Worm (Caenorhabditis elegans) whole organism, L4/young adult: ENCODE measurements around the gene crls-1.

Experiments
- W03F9.2 ChIP-seq: fragments of 150-350 bp; optimal IDR thresholded peaks from 2 replicates; lab custom pipeline; 2014; ENCODE audit warnings: missing biosample characterization, missing genetic modification characterization
- dao-5 ChIP-seq: sonication (generic microtip); optimal IDR thresholded peaks from 2 replicates; lab custom pipeline; 2016; ENCODE audit warnings: missing genotype, missing genetic modification characterization, moderate library complexity, missing compliant biosample characterization
- him-1 ChIP-seq: sonication (generic microtip); optimal IDR thresholded peaks from 2 replicates; lab custom pipeline; 2016; ENCODE audit warnings: missing genotype, missing genetic modification reagents, missing genetic modification characterization, missing compliant biosample characterization

crls-1 gene

DNA sequence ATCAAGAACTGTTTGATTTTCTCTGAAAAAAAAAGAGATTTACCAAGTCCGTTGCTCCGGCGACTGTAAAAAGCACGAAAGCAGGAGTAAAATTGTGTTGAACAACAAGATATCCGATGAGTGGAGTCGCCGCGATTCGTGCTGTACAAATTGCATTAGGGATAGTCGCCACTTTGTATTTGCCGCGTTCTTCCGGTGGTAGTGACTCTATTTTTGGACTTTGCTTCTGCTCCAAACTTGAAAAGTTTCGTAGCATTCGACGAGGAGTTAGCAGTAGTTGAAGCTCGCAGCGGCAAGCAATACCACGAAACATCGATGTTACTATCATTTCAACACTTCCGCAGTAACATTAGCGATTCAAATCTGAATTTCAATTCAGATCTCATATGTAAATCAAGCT lies at the start of gene crls-1:
TSS of gene crls-1 (minus strand) at position 363 of the 400 bp plus-strand sequence.
- no peak for TF ChIP-seq him-1 (tag; lab: Kevin White, UChicago)
- no peak for TF ChIP-seq dao-5 (tag; lab: Kevin White, UChicago)
- no peak for TF ChIP-seq W03F9.2 (tag; lab: Kevin White, UChicago)

DNA sequence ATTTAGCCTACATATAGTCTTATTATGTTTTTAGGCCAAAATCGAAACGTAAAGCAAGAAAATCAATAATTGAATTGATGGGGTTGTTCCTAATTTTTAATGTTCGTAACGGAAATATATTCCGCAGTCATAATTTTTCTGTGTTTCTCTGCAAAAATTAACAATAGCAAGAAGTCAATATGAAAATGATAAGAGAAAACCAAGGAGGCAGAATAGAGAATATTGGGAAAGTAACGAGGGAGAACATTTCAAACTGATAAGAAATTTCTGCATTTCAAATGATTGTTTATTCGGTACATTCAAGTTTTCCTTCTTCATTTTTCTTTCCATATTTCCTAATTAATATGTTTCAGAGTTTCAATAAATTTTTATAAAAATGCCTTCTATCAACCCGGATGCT lies 46.3 kb upstream of the crls-1 start, which contains the start of gene fbxa-54:
TSS of gene fbxa-54 (plus strand) at position 354 of the 400 bp plus-strand sequence.
- TF ChIP-seq W03F9.2 (tag; lab: Kevin White, UChicago) (no peak), him-1 (tag; lab: Kevin White, UChicago) (no peak), dao-5 (tag; lab: Kevin White, UChicago) (no peak)

DNA sequence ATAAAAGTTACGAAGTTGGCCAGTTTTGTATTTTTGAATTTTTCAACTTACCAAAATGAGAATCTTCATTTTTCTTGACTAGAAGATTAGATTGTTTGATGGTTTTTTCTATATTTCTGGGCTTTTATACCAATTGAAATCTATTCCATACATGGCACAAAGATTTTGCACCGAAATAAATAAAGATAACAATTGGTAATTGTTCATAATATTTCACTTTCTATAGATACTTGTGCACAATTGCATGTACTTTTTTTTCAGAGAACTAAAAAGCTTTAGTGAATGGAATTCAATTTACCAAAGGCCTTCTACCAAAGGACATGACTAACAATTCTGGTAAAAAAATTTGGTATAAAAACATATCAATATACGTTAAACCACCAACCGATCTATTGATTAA lies 44.9 kb upstream of the crls-1 start, which contains the start of the genes T12B5.15 and T12B5.14:
TSS of gene T12B5.15 (minus strand) at position 101 of the 400 bp plus-strand sequence.
TSS of gene T12B5.14 (plus strand) at position 321 of the 400 bp plus-strand sequence.
- TF ChIP-seq him-1 (tag; lab: Kevin White, UChicago) (no peak), W03F9.2 (tag; lab: Kevin White, UChicago) (no peak), dao-5 (tag; lab: Kevin White, UChicago) (no peak)

DNA sequence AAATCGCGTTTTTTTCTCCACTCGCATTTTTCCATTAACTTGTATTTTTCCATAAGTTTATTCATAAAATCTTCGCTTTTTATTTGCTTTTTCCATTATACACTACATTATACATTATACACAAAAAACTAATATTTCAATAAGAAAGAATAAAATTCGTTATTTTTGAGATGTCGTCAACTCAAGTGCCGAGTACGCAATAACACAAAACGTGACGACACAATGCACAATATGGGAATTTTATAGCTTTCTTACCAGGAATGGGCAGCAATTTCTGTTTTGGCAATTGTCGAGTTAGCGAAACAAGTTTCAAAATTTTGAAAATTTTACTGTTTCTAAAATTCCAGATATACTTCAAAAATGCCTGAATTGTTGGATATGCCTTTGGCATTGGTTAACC lies 42.5 kb upstream of the crls-1 start, which contains the start of gene fbxa-10:
TSS of gene fbxa-10 (plus strand) at position 207 of the 400 bp plus-strand sequence.
- TF ChIP-seq dao-5 (tag; lab: Kevin White, UChicago) (no peak), W03F9.2 (tag; lab: Kevin White, UChicago) (no peak), him-1 (tag; lab: Kevin White, UChicago) (no peak)

DNA sequence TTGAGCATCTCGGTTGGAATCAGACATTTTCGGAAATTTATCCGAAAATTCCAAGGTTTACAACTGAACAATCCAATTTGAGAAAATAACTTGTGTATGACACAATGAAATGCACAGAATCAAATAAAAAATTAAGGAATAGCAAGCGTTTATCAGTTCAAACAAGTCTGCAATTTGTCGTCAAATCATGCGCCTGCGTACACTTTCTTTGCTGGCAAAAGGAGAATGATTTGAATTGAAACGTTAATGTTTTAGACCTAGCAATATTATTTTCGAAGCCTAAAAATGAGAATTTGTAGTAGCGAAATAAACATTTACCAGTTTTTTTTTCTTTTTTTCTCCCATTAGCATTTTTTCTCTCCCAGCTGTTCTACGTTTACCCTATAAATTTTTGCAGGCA lies 40.8 kb upstream of the crls-1 start, which contains the start of the genes fbxa-67 and fbxa-11:
TSS of gene fbxa-67 (minus strand) at position 199 of the 400 bp plus-strand sequence.
TSS of gene fbxa-11 (plus strand) at position 398 of the 400 bp plus-strand sequence.
- TF ChIP-seq dao-5 (tag; lab: Kevin White, UChicago) (no peak), W03F9.2 (tag; lab: Kevin White, UChicago) (no peak), him-1 (tag; lab: Kevin White, UChicago) (no peak)

DNA sequence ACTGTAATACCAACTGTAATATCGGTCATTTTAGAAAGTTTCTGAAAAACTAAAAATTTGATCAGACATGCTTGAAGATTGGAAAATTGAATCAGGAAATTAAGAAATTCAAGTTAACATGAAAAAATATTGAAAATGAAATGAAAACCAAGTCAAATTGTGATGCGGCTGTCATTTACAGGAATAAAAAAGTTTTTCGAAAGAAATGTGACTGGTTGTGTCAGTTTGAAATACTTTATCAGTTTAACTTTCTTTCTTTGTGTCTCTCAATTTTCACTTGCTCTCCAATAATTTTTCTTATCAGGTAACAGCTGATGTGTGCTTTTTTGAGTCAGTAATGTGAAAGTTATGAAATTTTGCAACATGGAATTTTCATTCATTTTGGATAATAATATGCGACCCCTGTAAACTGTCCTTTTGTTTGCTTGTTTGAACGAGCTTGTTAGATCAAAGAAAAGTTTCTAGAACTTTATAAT lies 36.6 kb upstream of the crls-1 start, which contains the start of gene fbxa-60:
TSS of gene fbxa-60 (minus strand) at position 51 of the 476 bp plus-strand sequence.
- no peak for TF ChIP-seq him-1 (tag; lab: Kevin White, UChicago)

DNA sequence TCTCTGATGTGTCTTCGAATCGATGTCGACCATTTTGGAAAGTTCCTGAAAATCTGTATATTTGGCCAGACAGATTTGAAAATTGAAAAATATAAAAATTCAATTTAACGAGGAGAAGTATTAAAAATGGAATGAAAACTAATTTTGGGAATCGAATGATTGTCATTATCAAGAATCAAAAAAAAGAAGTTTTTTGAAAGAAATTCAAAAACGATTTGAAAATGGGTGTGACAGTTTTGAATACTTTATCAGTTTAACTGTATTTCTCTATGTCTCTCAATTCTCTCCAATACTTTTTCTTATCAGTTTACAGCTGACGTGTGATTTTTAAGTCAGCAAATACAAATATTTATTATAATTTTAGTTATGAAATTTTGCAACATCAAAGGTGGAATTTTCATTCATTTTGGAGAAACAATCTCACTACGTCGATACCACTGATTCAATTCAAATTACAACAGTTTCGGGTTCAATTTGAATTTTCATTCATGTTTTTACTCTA lies 33.8 kb upstream of the crls-1 start, which contains the start of gene fbxa-59:
TSS of gene fbxa-59 (minus strand) at position 51 of the 502 bp plus-strand sequence.
- TF ChIP-seq dao-5 (tag; lab: Kevin White, UChicago) (no peak), him-1 (tag; lab: Kevin White, UChicago) (no peak), W03F9.2 (tag; lab: Kevin White, UChicago) (no peak)

DNA sequence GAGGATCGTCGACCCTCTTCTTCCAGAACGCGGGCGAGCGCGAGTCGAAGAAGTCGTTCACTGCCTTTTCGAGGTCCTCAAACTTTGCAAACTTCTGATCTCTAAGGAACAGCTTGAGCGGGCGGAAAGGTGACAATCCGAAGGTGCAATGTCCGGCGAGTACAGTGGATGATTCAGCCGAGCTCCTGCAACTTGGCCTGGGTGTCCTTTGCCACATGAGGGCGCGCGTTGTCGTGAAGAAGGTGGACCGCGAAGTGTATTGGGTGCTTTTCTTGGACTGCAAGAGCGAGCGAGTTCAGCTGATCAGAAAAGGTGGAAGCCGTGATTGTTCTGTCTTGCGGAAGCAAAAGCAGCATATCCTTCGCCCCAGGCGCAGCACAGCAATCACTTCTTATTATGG lies 32.3 kb upstream of the crls-1 start:
- no peak for TF ChIP-seq him-1 (tag; lab: Kevin White, UChicago)
- no peak for TF ChIP-seq W03F9.2 (tag; lab: Kevin White, UChicago)
- TF ChIP-seq dao-5 (tag; lab: Kevin White, UChicago): no peak

DNA sequence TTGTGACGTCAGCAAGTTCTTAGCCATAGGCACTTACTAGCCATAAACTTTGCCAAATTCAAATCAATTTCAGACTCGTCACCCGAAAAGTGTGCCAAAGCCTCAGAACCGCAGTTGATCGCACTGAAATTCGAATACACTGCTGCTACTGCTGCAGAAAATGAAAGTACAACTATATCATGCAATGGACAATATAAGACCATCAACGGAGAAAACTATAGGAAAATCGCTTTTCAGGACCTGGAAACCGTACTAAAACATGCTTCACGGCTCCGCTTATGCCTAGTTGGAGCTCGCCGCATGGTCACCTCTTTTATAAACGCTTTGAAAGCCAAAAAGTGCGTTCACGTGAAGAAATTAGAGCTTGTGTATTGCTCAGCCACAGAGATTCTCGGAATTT lies 28.9 kb upstream of the crls-1 start, which contains the start of gene fbxa-22:
TSS of gene fbxa-22 (plus strand) at position 301 of the 400 bp plus-strand sequence.
- TF ChIP-seq him-1 (tag; lab: Kevin White, UChicago): no peak
- TF ChIP-seq W03F9.2 (tag; lab: Kevin White, UChicago): no peak
- no peak for TF ChIP-seq dao-5 (tag; lab: Kevin White, UChicago)

DNA sequence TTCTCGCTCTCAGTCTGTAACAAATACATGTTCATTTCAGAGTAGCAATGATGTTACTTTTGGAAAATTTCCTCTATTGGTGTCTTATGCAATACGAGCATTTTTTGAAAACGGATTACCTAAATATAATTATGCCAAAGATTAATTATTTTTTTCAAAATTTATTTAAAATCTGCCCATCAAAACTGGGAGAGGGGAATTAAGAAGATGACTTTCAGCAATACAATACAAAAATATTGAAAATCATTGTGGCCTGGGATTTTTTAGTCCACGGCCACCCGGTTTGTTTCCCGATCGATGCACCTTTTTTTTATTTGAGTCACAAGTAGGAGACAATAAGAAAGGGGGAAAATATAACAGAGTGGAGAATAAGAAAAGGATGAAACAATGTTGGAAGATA lies 28.3 kb upstream of the crls-1 start, which contains the start of gene fbxa-56:
TSS of gene fbxa-56 (minus strand) at position 101 of the 400 bp plus-strand sequence.
- TF ChIP-seq W03F9.2 (tag; lab: Kevin White, UChicago): no peak

DNA sequence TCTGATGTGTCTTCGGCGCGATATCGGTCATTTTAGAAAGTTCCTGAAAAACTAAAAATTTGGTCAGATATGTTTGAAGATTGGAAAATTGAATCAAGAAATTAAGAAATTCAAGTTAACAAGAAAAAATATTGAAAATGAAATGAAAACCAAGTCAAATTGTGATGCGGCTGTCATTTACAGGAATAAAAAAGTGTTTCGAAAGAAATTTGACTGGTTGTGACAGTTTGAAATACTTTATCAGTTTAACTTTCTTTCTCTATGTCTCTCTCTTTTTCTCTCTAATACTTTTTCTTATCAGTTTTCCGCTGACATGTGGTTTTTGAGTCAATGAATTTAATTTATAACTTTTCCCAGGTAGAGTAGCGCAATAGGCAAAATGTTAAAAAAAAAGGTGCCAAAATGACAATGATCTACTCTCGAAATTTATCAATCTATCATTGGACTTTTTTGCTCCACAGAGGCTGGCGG lies 26.4 kb upstream of the crls-1 start, which contains the start of gene fbxa-55:
TSS of gene fbxa-55 (minus strand) at position 51 of the 471 bp plus-strand sequence.
- no peak for TF ChIP-seq W03F9.2 (tag; lab: Kevin White, UChicago)
- TF ChIP-seq dao-5 (tag; lab: Kevin White, UChicago): no peak
- no peak for TF ChIP-seq him-1 (tag; lab: Kevin White, UChicago)

DNA sequence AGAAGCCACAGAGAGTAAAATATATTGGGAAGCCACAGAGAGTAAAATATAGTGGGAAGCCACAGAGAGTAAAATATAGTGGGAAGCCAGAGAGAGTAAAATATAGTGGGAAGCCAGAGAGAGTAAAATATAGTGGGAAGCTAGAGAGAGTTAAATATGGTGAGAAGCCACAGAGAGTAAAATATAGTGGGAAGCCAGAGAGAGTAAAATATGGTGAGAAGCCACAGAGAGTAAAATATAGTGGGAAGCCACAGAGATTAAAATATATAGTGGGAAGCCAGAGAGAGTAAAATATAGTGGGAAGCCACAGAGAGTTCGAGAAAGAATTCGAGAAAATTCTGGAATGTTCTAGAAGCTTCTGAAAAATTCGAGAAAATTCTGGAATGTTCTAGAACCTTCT lies 21.7 kb upstream of the crls-1 start:
- TF ChIP-seq dao-5 (tag; lab: Kevin White, UChicago): peak; percentile 29

DNA sequence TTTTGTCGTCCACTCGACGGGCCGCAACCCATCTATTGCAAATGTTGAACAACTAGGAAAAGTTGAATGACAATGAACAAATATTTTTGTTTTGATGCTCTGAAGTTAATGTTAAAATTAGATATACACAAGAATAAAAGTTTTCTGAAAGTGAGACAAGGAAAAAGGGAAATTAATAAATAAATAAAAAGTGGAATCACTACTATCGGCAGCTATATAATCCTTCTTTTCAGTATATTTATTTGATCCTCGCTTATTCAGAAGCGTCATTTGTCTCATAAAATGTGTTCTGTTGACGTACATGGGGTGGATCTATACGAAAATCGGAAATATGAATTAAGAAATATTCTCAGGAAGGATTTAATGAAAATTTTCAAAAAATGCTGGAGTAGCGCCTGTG lies 16.5 kb upstream of the crls-1 start, which contains the start of gene pef-1:
TSS of gene pef-1 (minus strand) at position 101 of the 400 bp plus-strand sequence.
- TF ChIP-seq him-1 (tag; lab: Kevin White, UChicago) (no peak), W03F9.2 (tag; lab: Kevin White, UChicago) (no peak), dao-5 (tag; lab: Kevin White, UChicago) (no peak)
